Worm (Caenorhabditis elegans) whole organism, young adult: ENCODE data around the gene F40F8.3.

Source experiments
- B0035.1 ChIP-seq: sonication (generic microtip); optimal IDR thresholded peaks from 2 replicates; lab custom pipeline; 2016; ENCODE audit warnings: missing genetic modification characterization, mild to moderate bottlenecking, missing compliant biosample characterization, missing genotype, missing genetic modification reagents
- C17E4.6 ChIP-seq: fragments of 200-800 bp; sonication (Bioruptor generic); IDR thresholded peaks from 2 replicates; pipeline ENCODE4 v1.3.6; 2022; ENCODE audit warnings: missing genetic modification reagents, missing genetic modification characterization, missing compliant biosample characterization
- F33H1.4 ChIP-seq: fragments of 200-800 bp; sonication (Bioruptor generic); IDR thresholded peaks from 2 replicates; pipeline ENCODE4 v1.3.6; 2022; ENCODE audit warnings: missing genetic modification reagents, missing genetic modification characterization, missing compliant biosample characterization
- F37B4.10 ChIP-seq: fragments of 200-800 bp; sonication (Bioruptor generic); IDR thresholded peaks from 2 replicates; pipeline ENCODE4 v1.3.6; 2022; ENCODE audit warnings: missing genetic modification characterization, missing compliant biosample characterization
- F57A8.1 ChIP-seq: fragments of 200-800 bp; sonication (Bioruptor generic); optimal IDR thresholded peaks from 2 replicates; lab custom pipeline; 2018; ENCODE audit warnings: mild to moderate bottlenecking, missing genetic modification characterization, moderate library complexity, missing compliant biosample characterization
- F57C9.4 ChIP-seq: sonication (generic microtip); optimal IDR thresholded peaks from 2 replicates; lab custom pipeline; 2017; ENCODE audit warnings: mild to moderate bottlenecking, missing genetic modification characterization, missing compliant biosample characterization
- T07F8.4 ChIP-seq: sonication (generic microtip); optimal IDR thresholded peaks from 2 replicates; lab custom pipeline; 2016; ENCODE audit warnings: mild to moderate bottlenecking, missing genetic modification characterization, moderate library complexity, missing compliant biosample characterization
- Y53F4B.3 ChIP-seq: fragments of 200-800 bp; sonication (Bioruptor generic); IDR thresholded peaks from 2 replicates; pipeline ENCODE4 v1.3.6; 2022; ENCODE audit warnings: missing genetic modification reagents, missing genetic modification characterization, missing compliant biosample characterization
- Y53G8AR.9 ChIP-seq: fragments of 200-800 bp; sonication (Bioruptor generic); conservative IDR thresholded peaks from 2 replicates; pipeline ENCODE4 v1.3.6; 2022; ENCODE audit warnings: missing genetic modification reagents, missing genetic modification characterization, missing compliant biosample characterization
- akir-1 ChIP-seq: fragments of 200-800 bp; sonication (Bioruptor generic); optimal IDR thresholded peaks from 2 replicates; lab custom pipeline; 2018; ENCODE audit warnings: mild to moderate bottlenecking, missing genetic modification characterization, moderate library complexity, missing compliant biosample characterization
- ama-1 ChIP-seq, 3 experiments: fragments of 150-350 bp in 1 of 3; sonication (generic microtip) in 2 of 3; optimal IDR thresholded peaks; 2 replicates each; lab custom pipeline; 2014 to 2018; ENCODE audit warnings: missing biosample characterization in 2 of 3, missing genetic modification characterization in 2 of 3, missing genetic modification reagents in 2 of 3
- atf-7 ChIP-seq: sonication (generic microtip); optimal IDR thresholded peaks from 2 replicates; lab custom pipeline; 2017; ENCODE audit warnings: mild to moderate bottlenecking, missing genetic modification characterization, missing compliant biosample characterization
- ceh-79 ChIP-seq: sonication (generic microtip); optimal IDR thresholded peaks from 2 replicates; lab custom pipeline; 2017; ENCODE audit warnings: mild to moderate bottlenecking, missing genetic modification characterization, missing compliant biosample characterization
- ceh-91 ChIP-seq: fragments of 200-800 bp; sonication (Bioruptor generic); IDR thresholded peaks from 2 replicates; pipeline ENCODE4 v1.3.6; 2022; ENCODE audit warnings: missing genetic modification reagents, missing genetic modification characterization, missing compliant biosample characterization
- dox-1 ChIP-seq: fragments of 200-800 bp; sonication (Bioruptor generic); IDR thresholded peaks from 2 replicates; pipeline ENCODE4 v1.3.6; 2022; ENCODE audit warnings: missing genetic modification reagents, missing genetic modification characterization, missing compliant biosample characterization
- dpff-1 ChIP-seq: sonication (generic microtip); optimal IDR thresholded peaks from 2 replicates; lab custom pipeline; 2017; ENCODE audit warnings: mild to moderate bottlenecking, missing genetic modification characterization, missing compliant biosample characterization
- efl-1 ChIP-seq: fragments of 150-350 bp; optimal IDR thresholded peaks from 2 replicates; lab custom pipeline; 2014; ENCODE audit warnings: missing biosample characterization, missing genetic modification reagents, missing genetic modification characterization
- gei-17 ChIP-seq: fragments of 200-800 bp; sonication (Bioruptor generic); optimal IDR thresholded peaks from 2 replicates; lab custom pipeline; 2018; ENCODE audit warnings: mild to moderate bottlenecking, missing genetic modification characterization, missing compliant biosample characterization
- hlh-26 ChIP-seq: fragments of 200-800 bp; sonication (Bioruptor generic); conservative IDR thresholded peaks from 2 replicates; pipeline ENCODE4 v1.3.6; 2022; ENCODE audit warnings: missing genetic modification reagents, missing genetic modification characterization, missing compliant biosample characterization
- hmg-1.2 ChIP-seq: fragments of 200-800 bp; sonication (Bioruptor generic); IDR thresholded peaks from 2 replicates; pipeline ENCODE4 v1.3.6; 2022; ENCODE audit warnings: missing genetic modification reagents, missing genetic modification characterization, missing compliant biosample characterization
- madf-10 ChIP-seq: sonication (generic microtip); optimal IDR thresholded peaks from 2 replicates; lab custom pipeline; 2016; ENCODE audit warnings: mild to moderate bottlenecking, missing genetic modification characterization, missing compliant biosample characterization
- madf-6 ChIP-seq: fragments of 200-800 bp; sonication (Bioruptor generic); IDR thresholded peaks from 2 replicates; pipeline ENCODE4 v1.3.6; 2022; ENCODE audit warnings: missing genetic modification reagents, missing genetic modification characterization, missing compliant biosample characterization
- mcd-1 ChIP-seq: fragments of 200-800 bp; sonication (Bioruptor generic); IDR thresholded peaks from 2 replicates; pipeline ENCODE4 v1.3.6; 2022; ENCODE audit warnings: missing genetic modification reagents, missing genetic modification characterization, missing compliant biosample characterization
- mel-28 ChIP-seq: sonication (generic microtip); optimal IDR thresholded peaks from 2 replicates; lab custom pipeline; 2016; ENCODE audit warnings: borderline replicate concordance, mild to moderate bottlenecking, missing genetic modification characterization, missing compliant biosample characterization
- mes-4 ChIP-seq: sonication (generic microtip); optimal IDR thresholded peaks from 2 replicates; lab custom pipeline; 2016; ENCODE audit warnings: missing genotype, missing genetic modification characterization, missing compliant biosample characterization
- mxl-1 ChIP-seq: sonication (generic microtip); optimal IDR thresholded peaks from 2 replicates; lab custom pipeline; 2016; ENCODE audit warnings: missing genetic modification characterization, missing compliant biosample characterization
- nhr-179 ChIP-seq: sonication (generic microtip); optimal IDR thresholded peaks from 2 replicates; lab custom pipeline; 2016; ENCODE audit warnings: mild to moderate bottlenecking, missing genetic modification characterization, missing compliant biosample characterization
- nhr-27 ChIP-seq: fragments of 200-800 bp; sonication (Bioruptor generic); optimal IDR thresholded peaks from 2 replicates; lab custom pipeline; 2018; ENCODE audit warnings: mild to moderate bottlenecking, missing genetic modification characterization, moderate library complexity, missing compliant biosample characterization
- nhr-90 ChIP-seq: sonication (generic microtip); optimal IDR thresholded peaks from 2 replicates; lab custom pipeline; 2016; ENCODE audit warnings: missing genotype, mild to moderate bottlenecking, missing genetic modification characterization, missing compliant biosample characterization
- pbrm-1 ChIP-seq: fragments of 200-800 bp; sonication (Bioruptor generic); IDR thresholded peaks from 2 replicates; pipeline ENCODE4 v1.3.6; 2022; ENCODE audit warnings: missing genetic modification reagents, missing genetic modification characterization, missing compliant biosample characterization
- rcor-1 ChIP-seq: fragments of 200-800 bp; sonication (Bioruptor generic); IDR thresholded peaks from 2 replicates; pipeline ENCODE4 v1.3.6; 2022; ENCODE audit warnings: missing genetic modification reagents, missing genetic modification characterization, missing compliant biosample characterization
- rec-8 ChIP-seq, 2 experiments: sonication (generic microtip); optimal IDR thresholded peaks; 2 replicates each; lab custom pipeline; 2016; ENCODE audit warnings: mild to moderate bottlenecking in 2 of 2, missing genetic modification characterization in 2 of 2, missing genetic modification reagents in 2 of 2, missing genotype in 2 of 2, missing biosample characterization in 1 of 2, missing compliant biosample characterization in 1 of 2, moderate library complexity in 1 of 2
- repo-1 ChIP-seq: sonication (generic microtip); optimal IDR thresholded peaks from 2 replicates; lab custom pipeline; 2017; ENCODE audit warnings: mild to moderate bottlenecking, missing genetic modification characterization, missing compliant biosample characterization
- sdz-38 ChIP-seq: sonication (generic microtip); optimal IDR thresholded peaks from 2 replicates; lab custom pipeline; 2016; ENCODE audit warnings: missing genotype, missing genetic modification characterization, missing compliant biosample characterization
- snpc-1.1 ChIP-seq: sonication (generic microtip); optimal IDR thresholded peaks from 2 replicates; lab custom pipeline; 2017; ENCODE audit warnings: missing genetic modification characterization, mild to moderate bottlenecking, missing compliant biosample characterization, antibody characterized with exemption, moderate library complexity, missing genotype, missing genetic modification reagents; ENCODE audit not compliant: insufficient read depth
- snpc-3.4 ChIP-seq: sonication (generic microtip); optimal IDR thresholded peaks from 2 replicates; lab custom pipeline; 2017; ENCODE audit warnings: missing genetic modification characterization, mild to moderate bottlenecking, missing compliant biosample characterization, antibody characterized with exemption, moderate library complexity, missing genotype, missing genetic modification reagents
- snpc-4 ChIP-seq, 5 experiments: fragments of 150-350 bp in 1 of 5; sonication (generic microtip) in 4 of 5; optimal IDR thresholded peaks; 2 replicates each; lab custom pipeline; 2014 to 2018; ENCODE audit warnings: missing genetic modification characterization in 5 of 5, missing biosample characterization in 3 of 5, antibody characterized with exemption in 2 of 5, mild to moderate bottlenecking in 2 of 5, missing compliant biosample characterization in 2 of 5, missing genotype in 2 of 5, moderate library complexity in 2 of 5, missing genetic modification reagents in 1 of 5
- tbp1 ChIP-seq: fragments of 200-800 bp; sonication (Bioruptor generic); optimal IDR thresholded peaks from 2 replicates; lab custom pipeline; 2018; ENCODE audit warnings: mild to moderate bottlenecking, missing genetic modification characterization, missing compliant biosample characterization
- tlf-1 ChIP-seq: fragments of 200-800 bp; sonication (Bioruptor generic); optimal IDR thresholded peaks from 2 replicates; lab custom pipeline; 2018; ENCODE audit warnings: mild to moderate bottlenecking, missing genetic modification characterization, missing compliant biosample characterization
- zfh-2 ChIP-seq: fragments of 200-800 bp; sonication (Bioruptor generic); conservative IDR thresholded peaks from 2 replicates; pipeline ENCODE4 v1.3.6; 2022; ENCODE audit warnings: missing genetic modification reagents, missing genetic modification characterization, missing compliant biosample characterization
- ztf-22 ChIP-seq: fragments of 200-800 bp; sonication (Bioruptor generic); optimal IDR thresholded peaks from 2 replicates; lab custom pipeline; 2018; ENCODE audit warnings: mild to moderate bottlenecking, missing genetic modification characterization, moderate library complexity, missing compliant biosample characterization
- ztf-26 ChIP-seq: sonication (generic microtip); optimal IDR thresholded peaks from 2 replicates; lab custom pipeline; 2017; ENCODE audit warnings: missing genetic modification characterization, missing compliant biosample characterization
- ztf-28 ChIP-seq: fragments of 200-800 bp; sonication (Bioruptor generic); IDR thresholded peaks from 2 replicates; pipeline ENCODE4 v1.3.6; 2022; ENCODE audit warnings: missing genetic modification reagents, missing genetic modification characterization, missing compliant biosample characterization

Gene F40F8.3

DNA sequence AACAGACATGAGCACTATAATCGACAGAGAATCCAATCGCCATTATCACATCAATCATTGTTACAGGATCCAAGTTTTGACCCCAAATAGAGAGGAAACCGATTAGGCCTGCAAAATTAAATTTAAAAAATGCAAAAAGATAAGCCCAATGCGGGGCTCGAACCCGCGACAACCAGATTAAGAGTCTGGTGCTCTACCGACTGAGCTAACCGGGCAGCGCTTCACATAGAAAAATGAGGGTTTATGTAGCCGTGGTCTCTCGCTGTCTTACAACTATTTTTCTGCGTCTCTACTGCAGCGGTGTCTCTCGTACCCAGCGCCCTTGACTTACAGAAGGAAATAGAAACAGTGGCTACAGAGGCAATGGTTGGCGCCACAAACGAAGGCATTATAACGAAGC is 28.6 kb downstream of the F40F8.3 start (continued):
- no peak for TF ChIP-seq hlh-26
- no peak for TF ChIP-seq B0035.1 (tag; lab: Kevin White, UChicago)
- no peak for TF ChIP-seq ceh-91 (GFP tag; lab: Robert Waterston, UW)
- peak; percentile 60 for TF ChIP-seq F33H1.4
- TF ChIP-seq efl-1 (GFP tag; lab: Kevin White, UChicago): no peak
- 0 out of 2 replicates have a peak, but pooled peaks have one; percentile 19 for TF ChIP-seq zfh-2 (GFP tag; lab: Robert Waterston, UW)
- TF ChIP-seq mcd-1 (GFP tag; lab: Robert Waterston, UW): peak; percentile 69
- peak; percentile 36 for TF ChIP-seq snpc-4 (GFP tag; optimal IDR thresholded peaks at IDR 0.05; lab: Kevin White, UChicago)
- peak; percentile 10 to 83 (median 71) for TF ChIP-seq snpc-4 (tag; optimal IDR thresholded peaks at IDR 0.05; lab: Kevin White, UChicago)
- peak; percentile 73 for TF ChIP-seq dox-1 (GFP tag; lab: Robert Waterston, UW)
- no peak for TF ChIP-seq nhr-27 (tag; lab: Kevin White, UChicago)
- TF ChIP-seq mes-4 (tag; lab: Kevin White, UChicago): peak; percentile 36
- TF ChIP-seq atf-7: no peak
- peak; percentile 86 for TF ChIP-seq hmg-1.2 (GFP tag; lab: Robert Waterston, UW)
- TF ChIP-seq ztf-26: no peak
- TF ChIP-seq mxl-1 (tag; lab: Kevin White, UChicago): peak; percentile 82
- TF ChIP-seq tlf-1 (GFP tag; lab: Kevin White, UChicago): no peak
- no peak for TF ChIP-seq F37B4.10 (GFP tag; lab: Robert Waterston, UW)
- peak; percentile 80 for TF ChIP-seq nhr-90
- no peak for TF ChIP-seq nhr-179
- TF ChIP-seq Y53F4B.3 (GFP tag; lab: Robert Waterston, UW): 0 out of 2 replicates have a peak, but pooled peaks have one; percentile 25
- TF ChIP-seq dpff-1 (tag; lab: Kevin White, UChicago): no peak
- TF ChIP-seq gei-17: no peak
- TF ChIP-seq Y53G8AR.9 (GFP tag; lab: Robert Waterston, UW): no peak
- TF ChIP-seq tbp1: peak; percentile 98
- TF ChIP-seq mel-28: no peak
- no peak for TF ChIP-seq ztf-22
- peak; percentile 51; the same call in 1 of the 2 replicates for TF ChIP-seq C17E4.6 (GFP tag; lab: Robert Waterston, UW)
- TF ChIP-seq ceh-79: no peak
- TF ChIP-seq ama-1 (optimal IDR thresholded peaks at IDR 0.05; lab: Kevin White, UChicago): no peak
- peak in 1 of 2 experiments; percentile 75 for TF ChIP-seq ama-1 (GFP tag; optimal IDR thresholded peaks at IDR 0.05; lab: Kevin White, UChicago)
- peak; percentile 10 for TF ChIP-seq T07F8.4 (tag; lab: Kevin White, UChicago)
- TF ChIP-seq rec-8 (tag; optimal IDR thresholded peaks at IDR 0.05; lab: Kevin White, UChicago): peak in 1 of 2 experiments; percentile 54
- TF ChIP-seq repo-1 (tag; lab: Kevin White, UChicago): no peak
- no peak for TF ChIP-seq F57C9.4 (tag; lab: Kevin White, UChicago)
- TF ChIP-seq pbrm-1 (GFP tag; lab: Robert Waterston, UW): peak; percentile 72
- 0 out of 2 replicates have a peak, but pooled peaks have one; percentile 51 for TF ChIP-seq ztf-28 (GFP tag; lab: Robert Waterston, UW)
- TF ChIP-seq F57A8.1: no peak
- no peak for TF ChIP-seq madf-10 (tag; lab: Kevin White, UChicago)
- TF ChIP-seq snpc-1.1: peak; percentile 19
- peak; percentile 56; the same call in 1 of the 2 replicates for TF ChIP-seq rcor-1 (GFP tag; lab: Robert Waterston, UW)
- peak; percentile 45 for TF ChIP-seq snpc-3.4
- no peak for TF ChIP-seq akir-1
- peak; percentile 58 for TF ChIP-seq madf-6 (GFP tag; lab: Robert Waterston, UW)
- TF ChIP-seq sdz-38 (tag; lab: Kevin White, UChicago): no peak
